Fruit fly (Drosophila melanogaster): Measurements from ENCODE around the gene trol.
A peak's percentile ranks its signal among the peaks of the same experiment; 100 is the strongest.

trol gene

DNA sequence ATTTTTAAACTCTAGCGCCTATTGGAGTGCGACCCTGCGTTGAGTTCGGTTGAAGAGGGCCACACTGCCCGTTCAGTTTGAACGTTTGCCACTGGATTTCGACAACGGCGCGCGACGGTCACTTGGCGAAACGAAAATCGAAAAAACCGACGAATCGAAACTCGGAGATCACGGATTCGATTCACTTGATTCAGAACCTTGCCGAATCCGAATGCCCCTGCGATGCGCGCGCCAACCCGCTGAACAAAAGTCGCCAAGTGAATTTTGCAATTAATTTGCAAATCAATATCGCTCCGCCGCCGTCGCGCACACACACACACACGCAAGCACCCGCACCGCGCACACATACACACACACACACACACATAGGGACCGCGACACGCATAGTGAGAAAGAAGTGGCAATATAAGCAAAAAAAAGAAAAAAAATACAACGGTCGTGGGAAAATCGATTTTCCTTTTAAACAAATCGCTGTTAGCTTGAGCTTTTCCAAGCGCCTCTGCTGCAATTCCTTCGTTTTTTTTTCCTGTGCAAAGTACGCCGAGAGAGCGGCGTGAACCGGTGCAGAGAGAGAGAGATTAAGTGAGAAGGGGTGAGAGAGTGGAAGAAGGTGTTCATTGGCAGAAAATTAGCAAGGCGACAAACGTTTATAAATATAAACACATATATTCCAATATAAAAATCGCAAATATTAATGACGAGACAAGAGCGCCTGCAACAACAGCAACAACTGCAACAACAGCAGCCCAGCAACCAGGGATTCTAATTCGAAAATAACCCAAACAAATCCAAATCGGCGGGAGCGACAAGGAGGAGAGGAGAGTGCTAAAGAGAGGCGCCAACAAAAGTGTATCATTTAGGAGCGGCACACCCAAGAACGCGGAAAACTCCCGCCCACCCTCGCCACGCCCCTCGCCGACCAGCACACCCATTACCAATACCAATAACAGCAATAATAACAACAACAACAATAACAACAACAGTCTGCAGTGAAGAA lies 43.5 kb upstream of the trol start, which contains the start of gene egh (continued):
- no peak for TF ChIP-seq Sox100B (GFP tag; optimal IDR thresholded peaks at IDR 0.05)
- TF ChIP-seq danr (GFP tag; IDR thresholded peaks at IDR 0.05) = no peak
- TF ChIP-seq phol (tag; optimal IDR thresholded peaks at IDR 0.05) = peak; percentile 6
- TF ChIP-seq gem (tag; optimal IDR thresholded peaks at IDR 0.05) = peak; percentile 21
- TF ChIP-seq CG2129 (GFP tag; IDR thresholded peaks at IDR 0.05; ENCODE audit: partially characterized antibody) = no peak
- TF ChIP-seq CG31224 (GFP tag; IDR thresholded peaks at IDR 0.05) = no peak
- no peak for TF ChIP-seq CG7357 (GFP tag; IDR thresholded peaks at IDR 0.05)
- TF ChIP-seq ftz-f1 (GFP tag; optimal IDR thresholded peaks at IDR 0.05) = no peak
- no peak for TF ChIP-seq CG7372 (GFP tag; IDR thresholded peaks at IDR 0.05)
- TF ChIP-seq pnt (GFP tag; optimal IDR thresholded peaks at IDR 0.05) = no peak
- no peak for TF ChIP-seq CG11504 (tag; optimal IDR thresholded peaks at IDR 0.05)
- no peak for TF ChIP-seq Oli (tag; optimal IDR thresholded peaks at IDR 0.05)
- TF ChIP-seq emc (GFP tag; optimal IDR thresholded peaks at IDR 0.05) = peak; percentile 14
- peak; percentile 39; the same call in 1 of the 2 replicates for TF ChIP-seq CG6689 (GFP tag; IDR thresholded peaks at IDR 0.05)
- no peak for TF ChIP-seq tna (GFP tag; IDR thresholded peaks at IDR 0.05; ENCODE audit: partially characterized antibody)
- TF ChIP-seq CG42726 (GFP tag; IDR thresholded peaks at IDR 0.05; ENCODE audit: partially characterized antibody) = no peak
- no peak for TF ChIP-seq maf-S (GFP tag; optimal IDR thresholded peaks at IDR 0.05)
- TF ChIP-seq Deaf1 (tag; optimal IDR thresholded peaks at IDR 0.05) = peak; percentile 81
- no peak for TF ChIP-seq HLHmδ (GFP tag; optimal IDR thresholded peaks at IDR 0.05)
- no peak for TF ChIP-seq Poxn (GFP tag; IDR thresholded peaks at IDR 0.05)
- peak; percentile 58 for TF ChIP-seq slbo (GFP tag; IDR thresholded peaks at IDR 0.05)
- TF ChIP-seq Sox102F (GFP tag; optimal IDR thresholded peaks at IDR 0.05) = no peak
- TF ChIP-seq Lim3 (GFP tag; IDR thresholded peaks at IDR 0.05) = no peak
- 0 out of 2 replicates have a peak, but pooled peaks have one; percentile 39 for TF ChIP-seq ttk (GFP tag; IDR thresholded peaks at IDR 0.05)
- TF ChIP-seq Dbx (GFP tag; IDR thresholded peaks at IDR 0.05) = 0 out of 3 replicates have a peak, but pooled peaks have one; percentile 46
- TF ChIP-seq dpn (GFP tag; optimal IDR thresholded peaks at IDR 0.05) = no peak
- no peak for TF ChIP-seq yki (optimal IDR thresholded peaks at IDR 0.05)
- no peak for TF ChIP-seq lmd (GFP tag; IDR thresholded peaks at IDR 0.05)
- TF ChIP-seq CG6813 (GFP tag; optimal IDR thresholded peaks at IDR 0.05) = no peak
- TF ChIP-seq C15 (GFP tag; IDR thresholded peaks at IDR 0.05) = no peak
- no peak for TF ChIP-seq pb (GFP tag; optimal IDR thresholded peaks at IDR 0.05)
- TF ChIP-seq CG30020 (tag; optimal IDR thresholded peaks at IDR 0.05) = no peak
- no peak for TF ChIP-seq pan (optimal IDR thresholded peaks at IDR 0.05)
- TF ChIP-seq pan (GFP tag; optimal IDR thresholded peaks at IDR 0.05 in 1 of 2, IDR thresholded peaks at IDR 0.05 in 1 of 2) = peak in 1 of 2 experiments; percentile 56
- no peak for TF ChIP-seq caup (GFP tag; optimal IDR thresholded peaks at IDR 0.05; ENCODE audit: severe bottlenecking)
- no peak for TF ChIP-seq unpg (GFP tag; optimal IDR thresholded peaks at IDR 0.05)
- TF ChIP-seq BEAF-32 (GFP tag; optimal IDR thresholded peaks at IDR 0.05) = peak; percentile 48
- TF ChIP-seq Mrtf (GFP tag; IDR thresholded peaks at IDR 0.05) = no peak
- TF ChIP-seq Hr39 (optimal IDR thresholded peaks at IDR 0.05) = no peak
- no peak for TF ChIP-seq bigmax (GFP tag; optimal IDR thresholded peaks at IDR 0.05)
- TF ChIP-seq MTF-1 (GFP tag; optimal IDR thresholded peaks at IDR 0.05; ENCODE audit: borderline replicate concordance) = no peak
- no peak for TF ChIP-seq Ets65A (GFP tag)
- TF ChIP-seq da (GFP tag; optimal IDR thresholded peaks at IDR 0.05) = no peak
- no peak for TF ChIP-seq CG14050 (GFP tag; IDR thresholded peaks at IDR 0.05)
- no peak for TF ChIP-seq CG3065 (GFP tag; optimal IDR thresholded peaks at IDR 0.05)
- TF ChIP-seq Bteb2 (GFP tag; optimal IDR thresholded peaks at IDR 0.05) = no peak
- peak; percentile 79 for TF ChIP-seq sens (GFP tag)
- TF ChIP-seq prd (optimal IDR thresholded peaks at IDR 0.05) = no peak
- TF ChIP-seq prd (GFP tag; IDR thresholded peaks at IDR 0.05) = peak; percentile 61; the same call in 2 of the 3 replicates
- TF ChIP-seq chm (GFP tag; IDR thresholded peaks at IDR 0.05) = peak; percentile 14; the same call in 1 of the 2 replicates
